Worm (Caenorhabditis elegans) whole organism, L2 larva: ENCODE measurements around the gene Y116A8C.38.

ENCODE experiments used
- C34F6.9 ChIP-seq: fragments of 150-350 bp; optimal IDR thresholded peaks from 2 replicates; lab custom pipeline; 2014; ENCODE audit warnings: missing biosample characterization, missing genetic modification characterization
- F13H6.1 ChIP-seq: sonication (generic microtip); optimal IDR thresholded peaks from 2 replicates; lab custom pipeline; 2016; ENCODE audit warnings: missing genetic modification characterization, missing compliant biosample characterization
- alr-1 ChIP-seq: fragments of 150-350 bp; optimal IDR thresholded peaks from 2 replicates; lab custom pipeline; 2014; ENCODE audit warnings: missing biosample characterization, missing genetic modification characterization
- aly-2 ChIP-seq: fragments of 150-350 bp; optimal IDR thresholded peaks from 2 replicates; lab custom pipeline; 2014; ENCODE audit warnings: missing biosample characterization, missing genetic modification characterization
- ama-1 ChIP-seq: fragments of 150-350 bp; optimal IDR thresholded peaks from 2 replicates; lab custom pipeline; 2018; ENCODE audit warnings: inconsistent platforms
- ceh-82 ChIP-seq: fragments of 150-350 bp; optimal IDR thresholded peaks from 2 replicates; lab custom pipeline; 2014; ENCODE audit warnings: missing biosample characterization, missing genetic modification characterization
- crh-2 ChIP-seq: sonication (generic microtip); optimal IDR thresholded peaks from 2 replicates; lab custom pipeline; 2017; ENCODE audit warnings: missing biosample characterization, missing genetic modification characterization
- fos-1 ChIP-seq: fragments of 150-350 bp; optimal IDR thresholded peaks from 2 replicates; lab custom pipeline; 2014; ENCODE audit warnings: missing biosample characterization, missing genetic modification characterization
- lin-11 ChIP-seq: fragments of 150-350 bp; sonication (generic microtip); optimal IDR thresholded peaks from 2 replicates; lab custom pipeline; 2014; ENCODE audit warnings: missing biosample characterization, missing genetic modification characterization, inconsistent platforms, mixed read lengths
- lin-39 ChIP-seq: fragments of 150-350 bp; optimal IDR thresholded peaks from 2 replicates; lab custom pipeline; 2014; ENCODE audit warnings: missing biosample characterization, missing genetic modification reagents, missing genetic modification characterization
- mab-5 ChIP-seq: fragments of 150-350 bp; optimal IDR thresholded peaks from 2 replicates; lab custom pipeline; 2014; ENCODE audit warnings: missing biosample characterization, missing genetic modification characterization
- mdl-1 ChIP-seq, 2 experiments: fragments of 150-350 bp in 1 of 2; sonication (generic microtip) in 1 of 2; optimal IDR thresholded peaks; 2 replicates each; lab custom pipeline; 2017; ENCODE audit warnings: missing biosample characterization in 2 of 2, missing genetic modification characterization in 2 of 2
- nhr-10 ChIP-seq: sonication (generic microtip); optimal IDR thresholded peaks from 2 replicates; lab custom pipeline; 2017; ENCODE audit warnings: missing biosample characterization, missing genetic modification characterization
- nhr-129 ChIP-seq: fragments of 150-350 bp; optimal IDR thresholded peaks from 2 replicates; lab custom pipeline; 2014; ENCODE audit warnings: missing biosample characterization, missing genetic modification characterization
- nhr-237 ChIP-seq: fragments of 150-350 bp; optimal IDR thresholded peaks from 2 replicates; lab custom pipeline; 2014; ENCODE audit warnings: missing biosample characterization, missing genetic modification characterization
- nhr-25 ChIP-seq: fragments of 150-350 bp; sonication (generic microtip); optimal IDR thresholded peaks from 3 replicates; lab custom pipeline; 2014; ENCODE audit warnings: missing biosample characterization, missing genetic modification characterization
- nhr-6 ChIP-seq: fragments of 150-350 bp; optimal IDR thresholded peaks from 2 replicates; lab custom pipeline; 2014; ENCODE audit warnings: missing biosample characterization, missing genetic modification characterization
- nhr-77 ChIP-seq: fragments of 150-350 bp; optimal IDR thresholded peaks from 2 replicates; lab custom pipeline; 2014; ENCODE audit warnings: missing biosample characterization, missing genetic modification characterization
- peb-1 ChIP-seq: fragments of 150-350 bp; optimal IDR thresholded peaks from 2 replicates; lab custom pipeline; 2014; ENCODE audit warnings: missing biosample characterization, missing genetic modification characterization
- skn-1 ChIP-seq: sonication (generic microtip); optimal IDR thresholded peaks from 2 replicates; lab custom pipeline; 2017; ENCODE audit warnings: missing biosample characterization, missing genetic modification characterization
- sma-3 ChIP-seq: sonication (generic microtip); optimal IDR thresholded peaks from 2 replicates; lab custom pipeline; 2016; ENCODE audit warnings: missing genetic modification reagents, missing genetic modification characterization, missing compliant biosample characterization
- sma-9 ChIP-seq, 2 experiments: fragments of 150-350 bp in 1 of 2; sonication (generic microtip) in 1 of 2; optimal IDR thresholded peaks; 2 replicates each; lab custom pipeline; 2014 to 2016; ENCODE audit warnings: missing genetic modification characterization in 2 of 2, mild to moderate bottlenecking in 1 of 2, missing biosample characterization in 1 of 2, missing compliant biosample characterization in 1 of 2, missing genetic modification reagents in 1 of 2, moderate library complexity in 1 of 2
- snpc-4 ChIP-seq: fragments of 150-350 bp; optimal IDR thresholded peaks from 2 replicates; lab custom pipeline; 2014; ENCODE audit warnings: missing biosample characterization, missing genetic modification characterization
- unc-39 ChIP-seq: fragments of 150-350 bp; optimal IDR thresholded peaks from 2 replicates; lab custom pipeline; 2014; ENCODE audit warnings: missing biosample characterization, missing genetic modification characterization
- unc-55 ChIP-seq: fragments of 150-350 bp; sonication (generic microtip); optimal IDR thresholded peaks from 3 replicates; lab custom pipeline; 2014; ENCODE audit warnings: missing biosample characterization, missing genetic modification reagents, missing genetic modification characterization
- zag-1 ChIP-seq: fragments of 150-350 bp; optimal IDR thresholded peaks from 2 replicates; lab custom pipeline; 2014; ENCODE audit warnings: missing biosample characterization, missing genetic modification characterization
- ztf-1 ChIP-seq: fragments of 200-800 bp; sonication (Bioruptor generic); conservative IDR thresholded peaks from 2 replicates; pipeline ENCODE4 v1.3.6; 2022; ENCODE audit warnings: missing genetic modification characterization, missing compliant biosample characterization
- ztf-4 ChIP-seq: fragments of 150-350 bp; optimal IDR thresholded peaks from 2 replicates; lab custom pipeline; 2014; ENCODE audit warnings: missing biosample characterization, missing genetic modification characterization

The Y116A8C.38 gene

DNA sequence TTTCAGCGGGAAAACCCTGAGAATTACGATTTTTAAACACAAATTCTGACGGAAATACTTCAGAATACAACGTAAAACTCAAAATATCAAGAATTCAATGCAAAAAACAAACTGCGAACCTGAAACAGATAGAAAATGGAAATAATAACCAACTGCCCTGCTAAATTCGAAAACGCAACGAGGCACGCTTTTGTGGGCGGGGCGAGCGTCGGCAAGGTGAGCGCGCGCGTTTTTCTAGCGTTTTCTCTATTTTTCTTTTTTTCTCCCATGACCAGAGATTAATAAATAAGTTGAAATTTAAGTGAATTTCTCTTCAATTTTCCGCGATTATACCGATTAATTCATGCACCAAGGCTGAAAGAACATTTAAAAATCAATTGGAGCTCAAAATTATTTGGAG is 12.8 kb upstream of the Y116A8C.38 start, which contains the start of gene uaf-2 (continued):
- TF ChIP-seq nhr-25 (tag; lab: Kevin White, UChicago) (no peak), peb-1 (no peak), nhr-237 (no peak)

DNA sequence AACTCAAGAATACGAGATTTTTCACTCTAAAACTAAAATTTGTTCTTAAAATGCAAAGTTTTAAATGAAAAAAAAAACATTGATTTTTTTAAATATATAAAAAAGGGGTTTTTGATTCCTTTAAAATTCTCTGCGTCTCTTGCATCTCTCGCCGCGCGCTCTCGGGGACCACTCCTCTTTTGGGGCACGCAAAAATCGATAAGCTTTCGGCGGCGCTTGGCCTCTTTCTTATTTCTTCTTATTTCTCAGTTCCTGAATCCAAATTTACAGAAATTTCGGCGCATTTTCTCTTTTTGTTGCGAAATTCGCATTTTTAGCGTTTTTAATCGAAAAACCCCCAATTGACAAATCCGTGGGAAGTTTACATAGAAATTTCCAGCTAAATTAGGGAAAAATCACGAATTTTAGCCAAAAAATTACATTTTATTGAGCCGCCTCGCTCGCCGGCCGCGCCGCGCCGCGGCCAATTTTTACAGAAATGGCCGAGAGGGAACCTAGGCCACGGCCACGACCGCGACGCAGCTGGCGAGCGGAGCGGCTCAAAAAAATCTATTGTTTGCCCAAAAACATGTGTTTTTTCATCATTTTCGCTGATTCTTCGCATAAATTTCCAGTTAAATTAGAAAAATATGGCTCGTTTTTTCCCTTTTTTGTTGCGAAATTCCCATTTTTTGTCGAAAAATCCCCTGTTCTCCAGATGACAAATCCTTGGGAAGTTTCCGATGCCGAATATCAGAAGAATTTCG is 12.2 kb upstream of the Y116A8C.38 start, which contains the start of gene itsn-1:
TSS of gene itsn-1 (plus strand) at position 696 of the 746 bp plus-strand sequence.
- no peak for TF ChIP-seq mdl-1 (tag; optimal IDR thresholded peaks at IDR 0.05; lab: Kevin White, UChicago)
- TF ChIP-seq fos-1 (tag; lab: Kevin White, UChicago), result no peak

DNA sequence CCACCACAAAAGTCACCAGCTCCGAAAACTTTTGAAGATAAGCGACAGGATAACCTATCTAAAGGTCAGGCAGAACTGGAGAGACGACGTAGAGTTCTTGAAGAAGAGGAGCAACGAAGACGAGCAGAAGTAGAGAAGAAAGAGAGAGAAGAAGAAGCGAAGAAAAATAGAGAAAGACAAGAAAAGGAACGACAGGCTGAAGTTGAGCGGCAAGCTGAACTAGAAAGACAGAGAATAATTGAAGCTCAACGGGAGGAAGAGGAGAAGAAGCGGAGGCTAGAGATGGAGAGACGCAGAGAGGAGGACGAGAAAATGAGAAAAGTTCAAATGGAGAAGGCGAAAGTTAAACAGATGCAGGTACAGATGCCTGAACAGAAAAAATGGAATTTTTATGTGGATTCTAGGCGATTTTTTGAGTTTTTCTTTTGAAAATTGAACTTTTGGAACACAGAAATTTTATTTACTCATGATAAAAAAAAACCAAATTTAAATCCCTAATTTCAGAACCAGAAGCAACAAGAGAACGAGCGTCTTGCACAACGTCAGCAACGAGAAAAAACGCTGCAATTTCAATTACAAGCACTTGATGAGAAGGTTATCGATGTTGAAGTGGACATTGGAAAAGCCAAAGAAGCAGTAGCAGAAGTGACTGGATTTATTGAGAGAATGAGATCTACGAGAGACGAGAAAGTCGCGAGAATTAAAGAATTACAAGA is 10.1 kb upstream of the Y116A8C.38 start:
- TF ChIP-seq unc-55 (GFP tag; lab: Kevin White, UChicago), result peak; percentile 55
- peak; percentile 28 for TF ChIP-seq C34F6.9 (tag; lab: Kevin White, UChicago)
- TF ChIP-seq lin-11 (tag; lab: Kevin White, UChicago), result no peak
- TF ChIP-seq, all 48 proteins: peak for 2

DNA sequence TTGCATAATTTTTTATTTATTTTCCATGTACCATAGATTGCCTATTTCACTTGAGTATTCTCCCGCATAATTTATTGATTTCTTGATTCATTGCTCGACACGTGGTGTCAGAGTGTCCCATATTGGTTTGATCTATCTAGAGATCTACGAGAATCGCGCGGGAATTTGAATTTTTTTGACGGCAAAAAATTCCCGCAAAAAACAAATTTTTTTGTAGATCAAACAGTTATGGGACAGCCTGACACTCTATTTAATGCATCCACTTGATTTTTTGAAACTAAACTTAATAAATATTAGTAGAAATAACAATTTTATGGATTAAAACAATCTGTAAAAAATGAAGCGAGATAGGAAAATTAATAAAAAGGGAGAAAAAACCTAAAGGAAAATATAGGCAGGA is 5.4 kb upstream of the Y116A8C.38 start:
- TF ChIP-seq alr-1, result no peak
- TF ChIP-seq nhr-6, result no peak
- no peak for TF ChIP-seq aly-2 (tag; lab: Kevin White, UChicago)
- TF ChIP-seq nhr-129 (tag; lab: Kevin White, UChicago), result no peak
- no peak for TF ChIP-seq snpc-4 (tag; lab: Kevin White, UChicago)
- no peak for TF ChIP-seq nhr-237
- TF ChIP-seq nhr-77, result no peak
- TF ChIP-seq mdl-1 (tag; optimal IDR thresholded peaks at IDR 0.05; lab: Kevin White, UChicago), result no peak
- no peak for TF ChIP-seq sma-9 (GFP tag; optimal IDR thresholded peaks at IDR 0.05; lab: Kevin White, UChicago)
- no peak for TF ChIP-seq sma-9 (tag; optimal IDR thresholded peaks at IDR 0.05; lab: Kevin White, UChicago)
- TF ChIP-seq F13H6.1 (tag; lab: Kevin White, UChicago), result no peak
- no peak for TF ChIP-seq mab-5 (tag; lab: Kevin White, UChicago)
- TF ChIP-seq zag-1 (tag; lab: Kevin White, UChicago), result no peak
- no peak for TF ChIP-seq skn-1 (tag; lab: Kevin White, UChicago)
- TF ChIP-seq ama-1 (lab: Kevin White, UChicago), result no peak
- no peak for TF ChIP-seq unc-39
- no peak for TF ChIP-seq lin-11 (tag; lab: Kevin White, UChicago)
- TF ChIP-seq ztf-1 (GFP tag; lab: Robert Waterston, UW), result no peak
- TF ChIP-seq sma-3 (GFP tag; lab: Kevin White, UChicago), result no peak

DNA sequence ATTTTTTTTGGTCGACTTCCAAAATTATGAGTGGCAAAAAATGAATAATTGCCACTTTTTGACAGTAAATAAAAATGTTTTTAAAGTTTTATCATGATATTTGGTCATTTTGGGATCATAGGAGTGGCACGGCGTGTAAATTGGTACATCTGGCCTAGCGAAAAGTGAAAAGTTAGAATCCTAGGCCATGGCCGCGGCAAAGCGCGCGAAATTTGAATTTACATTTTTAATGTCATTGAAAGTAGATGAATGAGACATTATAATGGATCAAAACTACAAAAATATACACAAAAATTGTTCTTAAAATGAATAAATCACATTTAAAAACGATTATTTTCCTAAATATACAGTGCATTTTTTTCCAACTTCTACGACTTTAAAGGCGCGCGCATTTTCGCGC is 4.8 kb upstream of the Y116A8C.38 start:
- TF ChIP-seq crh-2, result no peak

DNA sequence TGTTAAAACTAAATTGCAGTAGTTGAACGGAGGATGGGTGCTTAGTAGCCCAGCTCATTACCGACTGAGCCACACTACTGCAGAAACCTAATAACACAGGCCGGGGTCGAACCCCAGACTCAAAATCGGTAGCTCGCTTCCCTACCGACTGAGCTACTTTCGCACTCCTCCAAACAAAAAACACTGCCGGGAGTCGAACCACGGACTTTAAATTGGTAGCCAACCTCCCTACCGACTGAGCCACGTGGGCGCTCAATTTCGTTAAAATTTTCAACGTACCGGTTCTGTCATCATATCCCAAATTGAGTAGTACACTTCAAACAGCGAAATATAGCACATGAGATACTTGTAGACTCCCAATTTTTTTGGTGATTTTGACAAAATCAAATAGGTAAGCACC is 19.1 kb downstream of the Y116A8C.38 start:
- TF ChIP-seq aly-2 (tag; lab: Kevin White, UChicago) (no peak), unc-39 (no peak), C34F6.9 (tag; lab: Kevin White, UChicago) (no peak), nhr-10 (tag; lab: Kevin White, UChicago) (no peak), ztf-4 (tag; lab: Kevin White, UChicago) (no peak), unc-55 (GFP tag; lab: Kevin White, UChicago) (no peak), ama-1 (lab: Kevin White, UChicago) (no peak), lin-39 (tag; lab: Kevin White, UChicago) (no peak), F13H6.1 (tag; lab: Kevin White, UChicago) (no peak), crh-2 (no peak), nhr-77 (no peak), sma-9 (GFP tag; optimal IDR thresholded peaks at IDR 0.05; lab: Kevin White, UChicago) (no peak), sma-9 (tag; optimal IDR thresholded peaks at IDR 0.05; lab: Kevin White, UChicago) (no peak), lin-11 (tag; lab: Kevin White, UChicago) (no peak), skn-1 (tag; lab: Kevin White, UChicago) (no peak), fos-1 (tag; lab: Kevin White, UChicago) (no peak), ceh-82 (tag; lab: Kevin White, UChicago) (no peak)
